Worm (Caenorhabditis elegans) whole organism, L4 larva: ENCODE results near the gene Y66C5A.2.

Experiments
- F10B5.3 ChIP-seq: sonication (generic microtip); optimal IDR thresholded peaks from 2 replicates; lab custom pipeline; 2016; ENCODE audit warnings: mild to moderate bottlenecking, missing genetic modification characterization, missing compliant biosample characterization
- F26F4.8 ChIP-seq: fragments of 200-800 bp; sonication (Bioruptor generic); conservative IDR thresholded peaks from 2 replicates; pipeline ENCODE4 v1.3.6; 2022; ENCODE audit warnings: missing genetic modification characterization, missing compliant biosample characterization
- F37D6.2 ChIP-seq: sonication (generic microtip); optimal IDR thresholded peaks from 2 replicates; lab custom pipeline; 2016; ENCODE audit warnings: mild to moderate bottlenecking, missing genetic modification characterization, missing compliant biosample characterization
- T20F7.1 ChIP-seq: fragments of 200-800 bp; sonication (Bioruptor generic); optimal IDR thresholded peaks from 2 replicates; lab custom pipeline; 2018; ENCODE audit warnings: mild to moderate bottlenecking, missing genetic modification characterization, missing compliant biosample characterization
- T26A8.4 ChIP-seq: fragments of 200-800 bp; sonication (Bioruptor generic); IDR thresholded peaks from 2 replicates; pipeline ENCODE4 v1.3.6; 2022; ENCODE audit warnings: missing genetic modification characterization, missing compliant biosample characterization
- Y48G9A.11 ChIP-seq: fragments of 200-800 bp; sonication (Bioruptor generic); IDR thresholded peaks from 2 replicates; pipeline ENCODE4 v1.3.6; 2022; ENCODE audit warnings: missing genetic modification reagents, missing genetic modification characterization, missing compliant biosample characterization
- ZK546.5 ChIP-seq, 2 experiments: sonication (generic microtip); optimal IDR thresholded peaks; 2 replicates each; lab custom pipeline; 2017; ENCODE audit warnings: missing biosample characterization in 2 of 2, missing genetic modification characterization in 2 of 2
- aha-1 ChIP-seq: fragments of 150-350 bp; peaks from one replicate; lab custom pipeline; 2014; ENCODE audit warnings: missing biosample characterization, missing genetic modification characterization
- ama-1 ChIP-seq: fragments of 150-350 bp; optimal IDR thresholded peaks from 2 replicates; lab custom pipeline; 2014; ENCODE audit warnings: inconsistent platforms, mixed read lengths
- arid-1 ChIP-seq: fragments of 200-800 bp; sonication (Bioruptor generic); conservative IDR thresholded peaks from 2 replicates; pipeline ENCODE4 v1.3.6; 2022; ENCODE audit warnings: missing genetic modification reagents, missing genetic modification characterization, missing compliant biosample characterization
- ceh-20 ChIP-seq: fragments of 200-800 bp; sonication (Bioruptor generic); IDR thresholded peaks from 2 replicates; pipeline ENCODE4 v1.3.6; 2022; ENCODE audit warnings: missing genetic modification reagents, missing genetic modification characterization, missing compliant biosample characterization
- ceh-32 ChIP-seq: sonication (generic microtip); optimal IDR thresholded peaks from 2 replicates; lab custom pipeline; 2016; ENCODE audit warnings: mild to moderate bottlenecking, missing genetic modification characterization, missing compliant biosample characterization; ENCODE audit not compliant: poor library complexity
- cey-2 ChIP-seq: sonication (generic microtip); optimal IDR thresholded peaks from 3 replicates; lab custom pipeline; 2017; ENCODE audit warnings: missing genetic modification characterization, mild to moderate bottlenecking, missing compliant biosample characterization, antibody characterized with exemption, borderline replicate concordance; ENCODE audit not compliant: insufficient read depth
- daf-12 ChIP-seq: fragments of 150-350 bp; optimal IDR thresholded peaks from 2 replicates; lab custom pipeline; 2014; ENCODE audit warnings: missing biosample characterization, missing genetic modification reagents, missing genetic modification characterization
- daf-16 ChIP-seq, 3 experiments: sonication (generic microtip); optimal IDR thresholded peaks; 2 replicates each; lab custom pipeline; 2016 to 2017; ENCODE audit warnings: missing genetic modification characterization in 3 of 3, missing genetic modification reagents in 3 of 3, mild to moderate bottlenecking in 2 of 3, missing compliant biosample characterization in 2 of 3, missing biosample characterization in 1 of 3, moderate library complexity in 1 of 3
- daf-8 ChIP-seq: fragments of 200-800 bp; sonication (Bioruptor generic); IDR thresholded peaks from 2 replicates; pipeline ENCODE4 v1.3.6; 2022; ENCODE audit warnings: missing genetic modification characterization, missing compliant biosample characterization
- dpl-1 ChIP-seq: fragments of 150-350 bp; optimal IDR thresholded peaks from 2 replicates; lab custom pipeline; 2014; ENCODE audit warnings: missing biosample characterization, missing genetic modification reagents, missing genetic modification characterization
- duxl-1 ChIP-seq: sonication (generic microtip); optimal IDR thresholded peaks from 2 replicates; lab custom pipeline; 2016; ENCODE audit warnings: mild to moderate bottlenecking, missing genetic modification characterization, moderate library complexity, missing compliant biosample characterization; ENCODE audit not compliant: poor library complexity
- dve-1 ChIP-seq: sonication (generic microtip); optimal IDR thresholded peaks from 2 replicates; lab custom pipeline; 2017; ENCODE audit warnings: antibody characterized with exemption, mild to moderate bottlenecking, missing genetic modification characterization, missing compliant biosample characterization; ENCODE audit not compliant: insufficient read depth
- egl-27 ChIP-seq: sonication (generic microtip); optimal IDR thresholded peaks from 3 replicates; lab custom pipeline; 2017; ENCODE audit warnings: missing biosample characterization, missing genetic modification reagents, missing genetic modification characterization
- fkh-10 ChIP-seq: fragments of 150-350 bp; optimal IDR thresholded peaks from 2 replicates; lab custom pipeline; 2014; ENCODE audit warnings: missing biosample characterization, missing genetic modification reagents, missing genetic modification characterization
- gei-8 ChIP-seq: fragments of 200-800 bp; sonication (Bioruptor generic); optimal IDR thresholded peaks from 2 replicates; lab custom pipeline; 2018; ENCODE audit warnings: mild to moderate bottlenecking, missing genetic modification characterization, missing compliant biosample characterization
- hif-1 ChIP-seq, 2 experiments: sonication (generic microtip); optimal IDR thresholded peaks; 2 replicates each; lab custom pipeline; 2016 to 2017; ENCODE audit warnings: missing compliant biosample characterization in 2 of 2, missing genetic modification characterization in 2 of 2, missing genetic modification reagents in 2 of 2, missing genotype in 2 of 2, mild to moderate bottlenecking in 1 of 2
- hmg-1.1 ChIP-seq: fragments of 200-800 bp; sonication (Bioruptor generic); IDR thresholded peaks from 2 replicates; pipeline ENCODE4 v1.3.6; 2022; ENCODE audit warnings: missing genetic modification reagents, missing genetic modification characterization, missing compliant biosample characterization
- jun-1 ChIP-seq: fragments of 150-350 bp; optimal IDR thresholded peaks from 2 replicates; lab custom pipeline; 2014; ENCODE audit warnings: missing biosample characterization, missing genetic modification reagents, missing genetic modification characterization
- lin-1 ChIP-seq: fragments of 200-800 bp; sonication (Bioruptor generic); IDR thresholded peaks from 2 replicates; pipeline ENCODE4 v1.3.6; 2022; ENCODE audit warnings: missing genetic modification reagents, missing genetic modification characterization, missing compliant biosample characterization
- lin-13 ChIP-seq: fragments of 150-350 bp; optimal IDR thresholded peaks from 2 replicates; lab custom pipeline; 2014; ENCODE audit warnings: missing biosample characterization, missing genetic modification reagents, missing genetic modification characterization
- lin-29 ChIP-seq: fragments of 200-800 bp; sonication (Bioruptor generic); IDR thresholded peaks from 2 replicates; pipeline ENCODE4 v1.3.6; 2022; ENCODE audit warnings: missing genetic modification reagents, missing genetic modification characterization, missing compliant biosample characterization
- lin-39 ChIP-seq: fragments of 150-350 bp; optimal IDR thresholded peaks from 2 replicates; lab custom pipeline; 2014; ENCODE audit warnings: missing biosample characterization, missing genetic modification reagents, missing genetic modification characterization
- madf-5 ChIP-seq, 2 experiments: fragments of 200-800 bp; sonication (Bioruptor generic); IDR thresholded peaks; 2 replicates each; pipeline ENCODE4 v1.3.6; 2022; ENCODE audit warnings: missing compliant biosample characterization in 2 of 2, missing genetic modification characterization in 2 of 2
- mdl-1 ChIP-seq, 2 experiments: fragments of 150-350 bp in 1 of 2; sonication (generic microtip) in 1 of 2; optimal IDR thresholded peaks; 2 replicates each; lab custom pipeline; 2014 to 2017; ENCODE audit warnings: missing biosample characterization in 2 of 2, missing genetic modification characterization in 2 of 2
- mdt-29 ChIP-seq: fragments of 200-800 bp; sonication (Bioruptor generic); IDR thresholded peaks from 2 replicates; pipeline ENCODE4 v1.3.6; 2022; ENCODE audit warnings: missing genetic modification reagents, missing genetic modification characterization, missing compliant biosample characterization
- nhr-11 ChIP-seq: fragments of 150-350 bp; optimal IDR thresholded peaks from 2 replicates; lab custom pipeline; 2014; ENCODE audit warnings: missing biosample characterization, missing genetic modification characterization
- nhr-111 ChIP-seq: fragments of 200-800 bp; sonication (Bioruptor generic); optimal IDR thresholded peaks from 2 replicates; lab custom pipeline; 2018; ENCODE audit warnings: mild to moderate bottlenecking, missing genetic modification characterization, missing compliant biosample characterization
- nhr-25 ChIP-seq: sonication (generic microtip); optimal IDR thresholded peaks from 2 replicates; lab custom pipeline; 2017; ENCODE audit warnings: missing genetic modification characterization, mild to moderate bottlenecking, missing compliant biosample characterization, antibody characterized with exemption, moderate library complexity, borderline replicate concordance; ENCODE audit not compliant: insufficient read depth
- nhr-76 ChIP-seq: fragments of 150-350 bp; optimal IDR thresholded peaks from 2 replicates; lab custom pipeline; 2014; ENCODE audit warnings: missing biosample characterization, missing genetic modification characterization
- nhr-77 ChIP-seq: fragments of 150-350 bp; optimal IDR thresholded peaks from 2 replicates; lab custom pipeline; 2014; ENCODE audit warnings: missing biosample characterization, missing genetic modification characterization
- pha-4 ChIP-seq, 2 experiments: fragments of 150-350 bp in 1 of 2; fragments of 200-800 bp in 1 of 2; sonication (Bioruptor generic) in 1 of 2; IDR thresholded peaks in 1 of 2; optimal IDR thresholded peaks in 1 of 2; 2 replicates each; pipeline versions ENCODE4 v1.3.6 to Lab custom; 2014 to 2022; ENCODE audit warnings: missing genetic modification characterization in 2 of 2, missing genetic modification reagents in 2 of 2, missing biosample characterization in 1 of 2, missing compliant biosample characterization in 1 of 2
- pqm-1 ChIP-seq: sonication (generic microtip); optimal IDR thresholded peaks from 2 replicates; lab custom pipeline; 2017; ENCODE audit warnings: missing biosample characterization, missing genetic modification characterization
- rbr-2 ChIP-seq: sonication (generic microtip); optimal IDR thresholded peaks from 2 replicates; lab custom pipeline; 2016; ENCODE audit warnings: missing genotype, missing genetic modification characterization, missing compliant biosample characterization
- saeg-2 ChIP-seq: fragments of 200-800 bp; sonication (Bioruptor generic); IDR thresholded peaks from 2 replicates; pipeline ENCODE4 v1.3.6; 2022; ENCODE audit warnings: missing genetic modification reagents, missing genetic modification characterization, missing compliant biosample characterization
- sdz-12 ChIP-seq: fragments of 200-800 bp; sonication (Bioruptor generic); optimal IDR thresholded peaks from 2 replicates; lab custom pipeline; 2018; ENCODE audit warnings: mild to moderate bottlenecking, missing genetic modification characterization, missing compliant biosample characterization
- snpc-4 ChIP-seq: fragments of 150-350 bp; optimal IDR thresholded peaks from 2 replicates; lab custom pipeline; 2014; ENCODE audit warnings: missing biosample characterization, missing genetic modification characterization
- tag-97 ChIP-seq: fragments of 200-800 bp; sonication (Bioruptor generic); IDR thresholded peaks from 2 replicates; pipeline ENCODE4 v1.3.6; 2022; ENCODE audit warnings: missing genetic modification characterization, missing compliant biosample characterization
- unc-39 ChIP-seq: sonication (generic microtip); optimal IDR thresholded peaks from 2 replicates; lab custom pipeline; 2017; ENCODE audit warnings: missing biosample characterization, missing genetic modification characterization
- unc-62 ChIP-seq, 3 experiments: fragments of 150-350 bp in 1 of 3; sonication (generic microtip); optimal IDR thresholded peaks in 2 of 3; peaks in 1 of 3; 1 replicate in 1 of 3; 2 replicates in 2 of 3; lab custom pipeline; 2014 to 2017; ENCODE audit warnings: missing biosample characterization in 3 of 3, missing genetic modification characterization in 3 of 3, missing genetic modification reagents in 3 of 3, missing genotype in 1 of 3
- zfp-3 ChIP-seq: fragments of 200-800 bp; sonication (Bioruptor generic); conservative IDR thresholded peaks from 2 replicates; pipeline ENCODE4 v1.3.6; 2022; ENCODE audit warnings: missing genetic modification reagents, missing genetic modification characterization, missing compliant biosample characterization
- zip-11 ChIP-seq: fragments of 200-800 bp; sonication (Bioruptor generic); IDR thresholded peaks from 2 replicates; pipeline ENCODE4 v1.3.6; 2022; ENCODE audit warnings: missing genetic modification characterization, missing compliant biosample characterization
- zip-2 ChIP-seq: fragments of 150-350 bp; optimal IDR thresholded peaks from 2 replicates; lab custom pipeline; 2014; ENCODE audit warnings: missing biosample characterization, missing genetic modification characterization

Y66C5A.2 gene

ce11 chrX:14489945-14490344 lies 29.4 kb downstream of the Y66C5A.2 start, which contains the start of gene his-24 (continued):
- TF ChIP-seq hif-1 (tag; optimal IDR thresholded peaks at IDR 0.05; lab: Kevin White, UChicago), result peak in 1 of 2 experiments; percentile 51
- no peak for TF ChIP-seq madf-5 (GFP tag; IDR thresholded peaks at IDR 0.05; lab: Robert Waterston, UW)
- TF ChIP-seq T26A8.4, result peak; percentile 54
- TF ChIP-seq F26F4.8 (GFP tag; lab: Robert Waterston, UW), result no peak
- peak; percentile 33 for TF ChIP-seq duxl-1 (tag; lab: Kevin White, UChicago)
- peak; percentile 40 for TF ChIP-seq pqm-1 (tag; lab: Kevin White, UChicago)
- peak; percentile 6 for TF ChIP-seq fkh-10 (GFP tag; lab: Kevin White, UChicago)
- no peak for TF ChIP-seq arid-1 (GFP tag; lab: Robert Waterston, UW)
- peak; percentile 48 for TF ChIP-seq nhr-11 (tag; lab: Kevin White, UChicago)
- peak; percentile 63 for TF ChIP-seq nhr-77 (tag; lab: Kevin White, UChicago)
- TF ChIP-seq mdl-1 (tag; optimal IDR thresholded peaks at IDR 0.05; lab: Kevin White, UChicago), result peak in 1 of 2 experiments; percentile 32
- no peak for TF ChIP-seq ZK546.5 (tag; optimal IDR thresholded peaks at IDR 0.05; lab: Kevin White, UChicago)
- TF ChIP-seq F10B5.3 (tag; lab: Kevin White, UChicago), result no peak
- no peak for TF ChIP-seq T20F7.1
- no peak for TF ChIP-seq lin-29 (GFP tag; lab: Robert Waterston, UW)
- peak; percentile 25 for TF ChIP-seq lin-13
- no peak for TF ChIP-seq daf-8
- no peak for TF ChIP-seq gei-8 (GFP tag; lab: Kevin White, UChicago)
- TF ChIP-seq sdz-12, result no peak
- no peak for TF ChIP-seq nhr-111 (GFP tag; lab: Kevin White, UChicago)
- TF ChIP-seq daf-16 (GFP tag; optimal IDR thresholded peaks at IDR 0.05; lab: Kevin White, UChicago), result no peak
- TF ChIP-seq daf-16 (tag; optimal IDR thresholded peaks at IDR 0.05; lab: Kevin White, UChicago), result peak; percentile 29
- peak; percentile 81 for TF ChIP-seq dve-1
- no peak for TF ChIP-seq lin-1 (GFP tag; lab: Robert Waterston, UW)
- TF ChIP-seq snpc-4 (tag; lab: Kevin White, UChicago), result no peak
- TF ChIP-seq aha-1, result peak; percentile 99
- TF ChIP-seq rbr-2 (tag; lab: Kevin White, UChicago), result peak; percentile 59
- TF ChIP-seq cey-2, result no peak
- TF ChIP-seq tag-97 (GFP tag; lab: Robert Waterston, UW), result no peak
- TF ChIP-seq F37D6.2 (tag; lab: Kevin White, UChicago), result peak; percentile 19
- TF ChIP-seq dpl-1, result peak; percentile 45
- TF ChIP-seq unc-39 (tag; lab: Kevin White, UChicago), result no peak
- TF ChIP-seq pha-4 (GFP tag; IDR thresholded peaks at IDR 0.05; lab: Robert Waterston, UW), result peak; percentile 70
- no peak for TF ChIP-seq pha-4 (tag; optimal IDR thresholded peaks at IDR 0.05; lab: Kevin White, UChicago)
- no peak for TF ChIP-seq unc-62 (GFP tag; optimal IDR thresholded peaks at IDR 0.05 in 1 of 2; lab: Kevin White, UChicago)
- no peak for TF ChIP-seq unc-62 (tag; optimal IDR thresholded peaks at IDR 0.05; lab: Kevin White, UChicago)
- TF ChIP-seq ceh-32 (tag; lab: Kevin White, UChicago), result no peak
- TF ChIP-seq Y48G9A.11 (GFP tag; lab: Robert Waterston, UW), result no peak
- peak; percentile 18 for TF ChIP-seq nhr-25 (tag; lab: Kevin White, UChicago)
- no peak for TF ChIP-seq zip-11
- no peak; the same call in none of the 2 replicates for TF ChIP-seq ceh-20
- TF ChIP-seq daf-12 (tag; lab: Kevin White, UChicago), result no peak
- peak; percentile 79 for TF ChIP-seq hmg-1.1
- no peak for TF ChIP-seq zip-2 (tag; lab: Kevin White, UChicago)
- TF ChIP-seq ama-1 (lab: Kevin White, UChicago), result peak; percentile 83
- no peak for TF ChIP-seq jun-1 (tag; lab: Kevin White, UChicago)
- TF ChIP-seq saeg-2 (GFP tag; lab: Robert Waterston, UW), result no peak
- no peak for TF ChIP-seq lin-39
- no peak for TF ChIP-seq mdt-29 (GFP tag; lab: Robert Waterston, UW)
- no peak for TF ChIP-seq egl-27
- no peak for TF ChIP-seq nhr-76 (tag; lab: Kevin White, UChicago)
- no peak for TF ChIP-seq zfp-3 (GFP tag; lab: Robert Waterston, UW)
